Worm (Caenorhabditis elegans): Measurements from ENCODE around the gene K02E7.10.

ce11 chrII:1105291-1105690 is 38.5 kb upstream of the K02E7.10 start:
- TF ChIP-seq Y95B8A.8 (GFP tag; IDR thresholded peaks at IDR 0.05): no peak
- TF ChIP-seq F33H1.4 (GFP tag; IDR thresholded peaks at IDR 0.05): no peak
- TF ChIP-seq akir-1 (GFP tag; optimal IDR thresholded peaks at IDR 0.05): no peak
- no peak for TF ChIP-seq snpc-4 (GFP tag; optimal IDR thresholded peaks at IDR 0.05)
- no peak for TF ChIP-seq snpc-4 (tag; optimal IDR thresholded peaks at IDR 0.05)
- TF ChIP-seq ztf-25 (GFP tag; IDR thresholded peaks at IDR 0.05): no peak
- TF ChIP-seq F23B12.7 (tag; optimal IDR thresholded peaks at IDR 0.05; ENCODE audit: insufficient read depth): no peak
- no peak for TF ChIP-seq die-1 (tag; optimal IDR thresholded peaks at IDR 0.05)
- no peak for TF ChIP-seq unc-130 (GFP tag; optimal IDR thresholded peaks at IDR 0.05)
- TF ChIP-seq unc-62 (GFP tag; optimal IDR thresholded peaks at IDR 0.05): no peak
- peak; percentile 99 for TF ChIP-seq egrh-3 (GFP tag; IDR thresholded peaks at IDR 0.05)
- TF ChIP-seq aptf-2 (GFP tag; conservative IDR thresholded peaks at IDR 0.05): no peak
